Fruit fly (Drosophila melanogaster) Kc167 (cell line): ENCODE data around the gene CG14694.

ENCODE experiments used
- Myc ChIP-seq: fragments of >200 bp; optimal IDR thresholded peaks from 2 replicates; lab custom pipeline; 2017; ENCODE audit warnings: missing external identifiers
- h ChIP-seq: fragments of >200 bp; optimal IDR thresholded peaks from 3 replicates; lab custom pipeline; 2018; ENCODE audit warnings: missing external identifiers

DNA sequence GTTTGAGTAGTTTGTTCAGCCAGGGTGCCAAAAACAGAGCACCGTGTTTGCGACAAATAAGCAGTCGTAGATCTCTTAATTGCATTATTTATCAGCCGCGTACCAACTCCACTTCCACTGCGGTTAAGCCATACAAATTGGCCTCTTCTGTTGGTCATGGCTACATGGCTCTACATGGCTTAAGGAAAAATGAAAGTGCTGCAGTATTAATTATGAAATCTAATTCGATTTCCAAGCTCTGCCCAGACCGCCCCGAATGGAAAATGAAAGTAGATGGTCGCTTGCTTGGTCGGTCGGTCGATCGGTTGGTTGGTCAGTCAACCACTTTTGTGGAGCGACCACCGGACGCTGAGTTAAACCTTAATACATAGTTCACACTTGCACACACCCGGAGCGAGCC, 22.7 kb downstream of the CG14694 start:
- no peak for TF ChIP-seq h
- TF ChIP-seq Myc (lab: Kevin White, UChicago) = no peak
